Worm (Caenorhabditis elegans): ENCODE results near the gene hsp-90.

ce11 chrV:14688097-14688912 is 3.6 kb downstream of the hsp-90 start, which contains the start of gene C47E8.11:
- TF ChIP-seq snpc-4 (tag; optimal IDR thresholded peaks at IDR 0.05): no peak
- TF ChIP-seq pha-4 (tag; optimal IDR thresholded peaks at IDR 0.05): no peak
- TF ChIP-seq flh-1 (GFP tag; optimal IDR thresholded peaks at IDR 0.05): no peak
- no peak for TF ChIP-seq nhr-28 (tag; optimal IDR thresholded peaks at IDR 0.05)

Measured in whole organism, mixed stage, embryonic.